Fruit fly (Drosophila melanogaster) whole organism, embryonic: ENCODE results near the gene CG33269.

Source experiments
- BEAF-32 ChIP-seq: fragments of 200-800 bp; sonication (Bioruptor generic); optimal IDR thresholded peaks from 3 replicates; lab custom pipeline; 2017; ENCODE audit warnings: missing biosample characterization, missing genetic modification characterization, mild to moderate bottlenecking, moderate library complexity, missing genetic modification reagents
- CG10565 ChIP-seq: fragments of 200-800 bp; sonication (Bioruptor generic); optimal IDR thresholded peaks from 3 replicates; lab custom pipeline; 2016; ENCODE audit warnings: missing biosample characterization, mild to moderate bottlenecking, missing genetic modification characterization
- CG12299 ChIP-seq: fragments of 200-800 bp; sonication (Bioruptor generic); optimal IDR thresholded peaks from 2 replicates; lab custom pipeline; 2018; ENCODE audit warnings: missing biosample characterization, mild to moderate bottlenecking, missing genetic modification characterization
- CG13775 ChIP-seq: fragments of 200-800 bp; sonication (Bioruptor generic); optimal IDR thresholded peaks from 3 replicates; lab custom pipeline; 2017; ENCODE audit warnings: missing biosample characterization, mild to moderate bottlenecking, missing genetic modification characterization
- CG15479 ChIP-seq: fragments of 200-800 bp; sonication (Bioruptor generic); optimal IDR thresholded peaks from 3 replicates; lab custom pipeline; 2019; ENCODE audit warnings: missing biosample characterization, mild to moderate bottlenecking, missing genetic modification characterization, moderate library complexity
- CG16863 ChIP-seq: fragments of 200-800 bp; sonication (Bioruptor generic); optimal IDR thresholded peaks from 3 replicates; lab custom pipeline; 2016; ENCODE audit warnings: missing biosample characterization, missing genetic modification characterization
- CG2120 ChIP-seq: fragments of 200-800 bp; sonication (Bioruptor generic); optimal IDR thresholded peaks from 3 replicates; lab custom pipeline; 2016; ENCODE audit warnings: missing biosample characterization, missing genetic modification characterization
- CG2712 ChIP-seq: fragments of 200-800 bp; optimal IDR thresholded peaks from 3 replicates; lab custom pipeline; 2019; ENCODE audit warnings: missing biosample characterization, mild to moderate bottlenecking, missing genetic modification characterization, moderate library complexity
- CG2875 ChIP-seq: fragments of 200-800 bp; sonication (Bioruptor generic); optimal IDR thresholded peaks from 2 replicates; lab custom pipeline; 2017; ENCODE audit warnings: missing biosample characterization, mild to moderate bottlenecking, missing genetic modification characterization, missing genetic modification reagents
- CG2889 ChIP-seq: fragments of 200-800 bp; sonication (Bioruptor generic); IDR thresholded peaks from 3 replicates; pipeline ENCODE4 v1.3.6; 2022; ENCODE audit warnings: missing biosample characterization, missing genetic modification characterization
- CG32532 ChIP-seq: fragments of 200-800 bp; sonication (Bioruptor generic); IDR thresholded peaks from 2 replicates; pipeline ENCODE4 v1.3.6; 2022; ENCODE audit warnings: missing biosample characterization, missing genetic modification characterization
- CG34376 ChIP-seq: fragments of 200-800 bp; sonication (Bioruptor generic); optimal IDR thresholded peaks from 2 replicates; lab custom pipeline; 2018; ENCODE audit warnings: missing biosample characterization, mild to moderate bottlenecking, missing genetic modification characterization
- CG3838 ChIP-seq: fragments of 200-800 bp; sonication (Bioruptor generic); optimal IDR thresholded peaks from 3 replicates; lab custom pipeline; 2016; ENCODE audit warnings: missing biosample characterization, missing genetic modification characterization
- CG6854 ChIP-seq: fragments of 200-800 bp; sonication (Bioruptor generic); optimal IDR thresholded peaks from 3 replicates; lab custom pipeline; 2017; ENCODE audit warnings: missing biosample characterization, mild to moderate bottlenecking, missing genetic modification characterization
- CG7556 ChIP-seq: fragments of 200-800 bp; sonication (Bioruptor generic); optimal IDR thresholded peaks from 2 replicates; lab custom pipeline; 2017; ENCODE audit warnings: missing biosample characterization, mild to moderate bottlenecking, missing genetic modification characterization
- CG8478 ChIP-seq: fragments of >200 bp; optimal IDR thresholded peaks from 2 replicates; lab custom pipeline; 2018
- CG9215 ChIP-seq: fragments of 200-800 bp; sonication (Bioruptor generic); IDR thresholded peaks from 2 replicates; pipeline ENCODE4 v1.3.6; 2022; ENCODE audit warnings: missing biosample characterization, missing genetic modification characterization
- CHES-1-like ChIP-seq: fragments of 200-800 bp; sonication (Bioruptor generic); optimal IDR thresholded peaks from 2 replicates; lab custom pipeline; 2016; ENCODE audit warnings: missing biosample characterization, missing genetic modification characterization
- GATAe ChIP-seq: fragments of 200-800 bp; sonication (Bioruptor generic); conservative IDR thresholded peaks from 2 replicates; pipeline ENCODE4 v1.3.6; 2022; ENCODE audit warnings: missing biosample characterization, missing genetic modification characterization
- Gsc ChIP-seq: fragments of 200-800 bp; sonication (Bioruptor generic); IDR thresholded peaks from 2 replicates; pipeline ENCODE4 v1.3.6; 2022; ENCODE audit warnings: missing biosample characterization, missing genetic modification characterization
- H2.0 ChIP-seq: fragments of 200-800 bp; sonication (Bioruptor generic); IDR thresholded peaks from 2 replicates; pipeline ENCODE4 v1.3.6; 2022; ENCODE audit warnings: missing biosample characterization, missing genetic modification characterization
- HLH3B ChIP-seq: fragments of 200-800 bp; sonication (Bioruptor generic); IDR thresholded peaks from 2 replicates; pipeline ENCODE4 v1.3.6; 2022; ENCODE audit warnings: missing biosample characterization, missing genetic modification characterization
- HLH4C ChIP-seq: fragments of 200-800 bp; sonication (Bioruptor generic); IDR thresholded peaks from 3 replicates; pipeline ENCODE4 v1.3.6; 2022; ENCODE audit warnings: missing biosample characterization, missing genetic modification characterization; ENCODE audit not compliant: partially characterized antibody
- HLH54F ChIP-seq: fragments of 200-800 bp; sonication (Bioruptor generic); optimal IDR thresholded peaks from 3 replicates; lab custom pipeline; 2016; ENCODE audit warnings: missing biosample characterization, missing genetic modification characterization
- Hr3 ChIP-seq: fragments of 200-800 bp; sonication (Bioruptor generic); optimal IDR thresholded peaks from 3 replicates; lab custom pipeline; 2016; ENCODE audit warnings: missing biosample characterization, missing genetic modification characterization
- NC2β ChIP-seq: fragments of 200-800 bp; sonication (Bioruptor generic); optimal IDR thresholded peaks from 2 replicates; lab custom pipeline; 2016; ENCODE audit warnings: missing biosample characterization, missing genetic modification characterization
- Rfx ChIP-seq: fragments of 200-800 bp; sonication (Bioruptor generic); IDR thresholded peaks from 2 replicates; pipeline ENCODE4 v1.3.6; 2022; ENCODE audit warnings: missing biosample characterization, missing genetic modification characterization
- Rx ChIP-seq: fragments of 200-800 bp; sonication (Bioruptor generic); IDR thresholded peaks from 2 replicates; pipeline ENCODE4 v1.3.6; 2022; ENCODE audit warnings: missing biosample characterization, missing genetic modification characterization
- Sin3A ChIP-seq: fragments of >200 bp; optimal IDR thresholded peaks from 2 replicates; lab custom pipeline; 2018
- Six4 ChIP-seq: fragments of 200-800 bp; sonication (Bioruptor generic); optimal IDR thresholded peaks from 2 replicates; lab custom pipeline; 2016; ENCODE audit warnings: missing biosample characterization, missing genetic modification characterization
- Sox100B ChIP-seq: fragments of 200-800 bp; sonication (Bioruptor generic); optimal IDR thresholded peaks from 3 replicates; lab custom pipeline; 2018; ENCODE audit warnings: missing biosample characterization, mild to moderate bottlenecking, missing genetic modification characterization
- aop ChIP-seq: fragments of 200-800 bp; sonication (Bioruptor generic); IDR thresholded peaks from 2 replicates; pipeline ENCODE4 v1.3.6; 2022; ENCODE audit warnings: missing biosample characterization, missing genetic modification characterization
- bsh ChIP-seq, 2 experiments: fragments of 200-800 bp; sonication (Bioruptor generic); optimal IDR thresholded peaks; 2 replicates each; lab custom pipeline; 2017 to 2018; ENCODE audit warnings: mild to moderate bottlenecking in 2 of 2, missing biosample characterization in 2 of 2, missing genetic modification characterization in 2 of 2, moderate library complexity in 1 of 2
- btn ChIP-seq: fragments of 200-800 bp; sonication (Bioruptor generic); optimal IDR thresholded peaks from 2 replicates; lab custom pipeline; 2016; ENCODE audit warnings: missing biosample characterization, missing genetic modification characterization
- chinmo ChIP-seq: fragments of 200-800 bp; sonication (Bioruptor generic); IDR thresholded peaks from 4 replicates; pipeline ENCODE4 v1.3.6; 2022; ENCODE audit warnings: missing biosample characterization, missing genetic modification characterization; ENCODE audit not compliant: partially characterized antibody
- corto ChIP-seq: fragments of 200-800 bp; sonication (Bioruptor generic); optimal IDR thresholded peaks from 2 replicates; lab custom pipeline; 2016; ENCODE audit warnings: missing biosample characterization, mild to moderate bottlenecking, missing genetic modification characterization, moderate library complexity
- dysf ChIP-seq: fragments of 200-800 bp; sonication (Bioruptor generic); IDR thresholded peaks from 3 replicates; pipeline ENCODE4 v1.3.6; 2022; ENCODE audit warnings: missing biosample characterization, missing genetic modification characterization
- esg ChIP-seq: fragments of 200-800 bp; sonication (Bioruptor generic); conservative IDR thresholded peaks from 2 replicates; pipeline ENCODE4 v1.3.6; 2022; ENCODE audit warnings: missing biosample characterization, missing genetic modification characterization
- fu2 ChIP-seq: fragments of 200-800 bp; sonication (Bioruptor generic); optimal IDR thresholded peaks from 2 replicates; lab custom pipeline; 2016; ENCODE audit warnings: missing biosample characterization, missing genetic modification characterization
- gcm ChIP-seq: fragments of 200-800 bp; sonication (Bioruptor generic); optimal IDR thresholded peaks from 2 replicates; lab custom pipeline; 2019; ENCODE audit warnings: missing biosample characterization, mild to moderate bottlenecking, missing genetic modification characterization, moderate library complexity
- jing ChIP-seq: fragments of 200-800 bp; sonication (Bioruptor generic); optimal IDR thresholded peaks from 2 replicates; lab custom pipeline; 2018; ENCODE audit warnings: missing biosample characterization, mild to moderate bottlenecking, missing genetic modification characterization
- lilli ChIP-seq: fragments of 200-800 bp; sonication (Bioruptor generic); optimal IDR thresholded peaks from 3 replicates; lab custom pipeline; 2016; ENCODE audit warnings: missing biosample characterization, missing genetic modification characterization
- lola ChIP-seq, 3 experiments: fragments of >200 bp in 2 of 3; fragments of 200-800 bp in 1 of 3; sonication (Bioruptor generic) in 1 of 3; optimal IDR thresholded peaks; 2 replicates each; lab custom pipeline; 2017 to 2019; ENCODE audit warnings: missing biosample characterization in 3 of 3, missing genetic modification characterization in 3 of 3, mild to moderate bottlenecking in 1 of 3, moderate library complexity in 1 of 3
- nau ChIP-seq: fragments of 200-800 bp; sonication (Bioruptor generic); optimal IDR thresholded peaks from 3 replicates; lab custom pipeline; 2017; ENCODE audit warnings: missing biosample characterization, mild to moderate bottlenecking, missing genetic modification characterization, missing genetic modification reagents
- oc ChIP-seq: fragments of 200-800 bp; sonication (Bioruptor generic); optimal IDR thresholded peaks from 2 replicates; lab custom pipeline; 2018; ENCODE audit warnings: missing biosample characterization, mild to moderate bottlenecking, missing genetic modification characterization, moderate library complexity
- pzg ChIP-seq: fragments of 200-800 bp; sonication (Bioruptor generic); optimal IDR thresholded peaks from 3 replicates; lab custom pipeline; 2018; ENCODE audit warnings: missing biosample characterization, mild to moderate bottlenecking, missing genetic modification characterization, moderate library complexity
- rib ChIP-seq: fragments of 200-800 bp; sonication (Bioruptor generic); IDR thresholded peaks from 2 replicates; pipeline ENCODE4 v1.3.6; 2022; ENCODE audit warnings: missing biosample characterization, missing genetic modification characterization
- so ChIP-seq: fragments of 200-800 bp; sonication (Bioruptor generic); IDR thresholded peaks from 3 replicates; pipeline ENCODE4 v1.3.6; 2022; ENCODE audit warnings: missing biosample characterization, missing genetic modification characterization
- sr ChIP-seq: fragments of 200-800 bp; sonication (Bioruptor generic); IDR thresholded peaks from 3 replicates; pipeline ENCODE4 v1.3.6; 2022; ENCODE audit warnings: missing biosample characterization, missing genetic modification characterization
- vfl ChIP-seq: fragments of 200-800 bp; sonication (Bioruptor generic); optimal IDR thresholded peaks from 2 replicates; lab custom pipeline; 2016; ENCODE audit warnings: missing biosample characterization, missing genetic modification characterization
- zf30C ChIP-seq: fragments of 200-800 bp; sonication (Bioruptor generic); optimal IDR thresholded peaks from 3 replicates; lab custom pipeline; 2018; ENCODE audit warnings: missing biosample characterization, mild to moderate bottlenecking, missing genetic modification characterization

The CG33269 gene

DNA sequence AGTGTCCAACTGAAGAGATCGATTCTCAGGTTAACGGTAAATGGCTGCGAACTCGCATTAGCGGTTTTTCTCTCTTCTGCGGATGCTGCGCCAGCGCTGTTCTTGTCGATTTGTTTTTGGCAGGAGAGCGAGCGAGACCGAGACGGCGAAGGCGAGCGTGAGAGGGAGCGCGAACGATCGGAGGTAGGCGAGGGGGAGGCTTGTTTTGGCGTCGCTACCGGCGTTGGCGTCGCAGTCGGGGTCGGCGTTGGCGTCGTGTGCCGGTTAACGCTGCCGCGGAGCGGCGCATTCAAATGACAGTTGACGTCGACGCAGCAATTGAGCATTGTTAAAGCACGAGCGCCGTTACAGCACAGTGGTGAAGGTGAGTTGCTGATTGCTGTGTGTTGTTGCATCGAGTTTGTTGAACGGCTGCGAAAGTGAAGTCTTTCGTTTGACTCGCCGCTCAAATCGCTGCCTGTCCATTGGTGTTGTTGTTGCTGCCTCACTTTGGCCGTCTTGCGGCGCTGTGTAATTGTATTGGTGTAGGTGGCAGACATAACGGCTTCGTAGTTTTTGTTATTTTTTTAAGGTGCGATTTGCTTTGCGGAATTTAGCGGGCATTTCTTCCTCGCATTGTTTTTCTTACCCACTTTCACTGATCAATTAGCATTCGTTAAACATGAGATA lies 4.9 kb upstream of the CG33269 start (continued):
- no peak for TF ChIP-seq fu2 (GFP tag; lab: Kevin White, UChicago)
- TF ChIP-seq CG3838, result no peak
- no peak for TF ChIP-seq sr
- no peak for TF ChIP-seq aop (GFP tag; lab: Robert Waterston, UW)
- TF ChIP-seq CG13775 (GFP tag; lab: Kevin White, UChicago), result no peak
- no peak for TF ChIP-seq lola (GFP tag; optimal IDR thresholded peaks at IDR 0.05; lab: Kevin White, UChicago)
- TF ChIP-seq CG7556 (GFP tag; lab: Kevin White, UChicago), result no peak
- TF ChIP-seq CG6854 (GFP tag; lab: Kevin White, UChicago), result no peak
- TF ChIP-seq CG8478 (lab: Kevin White, UChicago), result peak; percentile 75
- TF ChIP-seq CHES-1-like (GFP tag; lab: Kevin White, UChicago), result peak; percentile 25
- no peak for TF ChIP-seq CG2120 (GFP tag; lab: Kevin White, UChicago)
- no peak for TF ChIP-seq H2.0 (GFP tag; lab: Robert Waterston, UW)
- TF ChIP-seq rib (GFP tag; lab: Robert Waterston, UW), result peak; percentile 69; the same call in 1 of the 2 replicates
- TF ChIP-seq CG2889 (GFP tag; lab: Robert Waterston, UW), result no peak
- TF ChIP-seq bsh (GFP tag; optimal IDR thresholded peaks at IDR 0.05; lab: Kevin White, UChicago), result no peak
- no peak for TF ChIP-seq GATAe (GFP tag; lab: Robert Waterston, UW)
- no peak for TF ChIP-seq Rx
- no peak for TF ChIP-seq zf30C (GFP tag; lab: Kevin White, UChicago)
- TF ChIP-seq Sox100B (GFP tag; lab: Kevin White, UChicago), result no peak
- no peak for TF ChIP-seq CG2875 (GFP tag; lab: Kevin White, UChicago)
- TF ChIP-seq gcm (GFP tag; lab: Kevin White, UChicago), result no peak
- TF ChIP-seq NC2β (GFP tag; lab: Kevin White, UChicago), result no peak
- no peak for TF ChIP-seq HLH54F (GFP tag; lab: Kevin White, UChicago)
- TF ChIP-seq nau (GFP tag; lab: Kevin White, UChicago), result no peak
- TF ChIP-seq pzg (GFP tag; lab: Kevin White, UChicago), result no peak
- no peak for TF ChIP-seq CG2712
- TF ChIP-seq HLH3B (GFP tag; lab: Robert Waterston, UW), result no peak; the same call in 1 of the 2 replicates
- no peak for TF ChIP-seq Sin3A (lab: Kevin White, UChicago)
- TF ChIP-seq CG12299 (tag; lab: Kevin White, UChicago), result no peak
- no peak for TF ChIP-seq CG34376 (GFP tag; lab: Kevin White, UChicago)
- no peak for TF ChIP-seq corto (GFP tag; lab: Kevin White, UChicago)
- TF ChIP-seq Hr3 (GFP tag; lab: Kevin White, UChicago), result no peak
- no peak for TF ChIP-seq lilli
- no peak for TF ChIP-seq vfl (GFP tag; lab: Kevin White, UChicago)
- TF ChIP-seq CG32532 (GFP tag; lab: Robert Waterston, UW), result peak; percentile 28; the same call in 1 of the 2 replicates
- no peak for TF ChIP-seq CG16863 (GFP tag; lab: Kevin White, UChicago)
- peak; percentile 38 for TF ChIP-seq oc (tag; lab: Kevin White, UChicago)
- peak; percentile 92 for TF ChIP-seq chinmo (GFP tag; lab: Robert Waterston, UW)
- TF ChIP-seq CG10565 (GFP tag; lab: Kevin White, UChicago), result no peak
- TF ChIP-seq HLH4C (GFP tag; lab: Robert Waterston, UW), result peak; percentile 55; the same call in 2 of the 3 replicates
- no peak for TF ChIP-seq BEAF-32 (GFP tag; lab: Kevin White, UChicago)
- TF ChIP-seq so (GFP tag; lab: Robert Waterston, UW), result 0 out of 3 replicates have a peak, but pooled peaks have one; percentile 7
- TF ChIP-seq Gsc (GFP tag; lab: Robert Waterston, UW), result no peak
- TF ChIP-seq esg, result no peak
- no peak for TF ChIP-seq Six4
- no peak for TF ChIP-seq dysf (GFP tag; lab: Robert Waterston, UW)
- no peak for TF ChIP-seq btn (GFP tag; lab: Kevin White, UChicago)
- TF ChIP-seq Rfx (GFP tag; lab: Robert Waterston, UW), result no peak
- TF ChIP-seq CG15479 (GFP tag; lab: Kevin White, UChicago), result peak; percentile 86
- TF ChIP-seq jing (GFP tag; lab: Kevin White, UChicago), result no peak
- TF ChIP-seq CG9215 (GFP tag; lab: Robert Waterston, UW), result 0 out of 2 replicates have a peak, but pooled peaks have one; percentile 4
